Worm (Caenorhabditis elegans) whole organism, mixed stage, embryonic: ENCODE results near the gene F08D12.15.
A peak's percentile ranks its signal among the peaks of the same experiment; 100 is the strongest.

ENCODE experiments used
- M03D4.4 ChIP-seq: sonication (generic microtip); optimal IDR thresholded peaks from 2 replicates; lab custom pipeline; 2017; ENCODE audit warnings: mild to moderate bottlenecking, missing genetic modification characterization, missing compliant biosample characterization
- bed-3 ChIP-seq: fragments of 200-800 bp; sonication (Bioruptor generic); optimal IDR thresholded peaks from 3 replicates; lab custom pipeline; 2018; ENCODE audit warnings: mild to moderate bottlenecking, missing genetic modification characterization, moderate library complexity, missing compliant biosample characterization
- blmp-1 ChIP-seq: fragments of 150-350 bp; optimal IDR thresholded peaks from 2 replicates; lab custom pipeline; 2014; ENCODE audit warnings: missing biosample characterization, missing genetic modification characterization
- ceh-39 ChIP-seq: fragments of 150-350 bp; optimal IDR thresholded peaks from 2 replicates; lab custom pipeline; 2014; ENCODE audit warnings: missing biosample characterization, missing genetic modification characterization
- ceh-43 ChIP-seq: fragments of 200-800 bp; sonication (Bioruptor generic); optimal IDR thresholded peaks from 2 replicates; lab custom pipeline; 2018; ENCODE audit warnings: mild to moderate bottlenecking, missing genetic modification characterization, moderate library complexity, missing compliant biosample characterization
- ceh-83 ChIP-seq: fragments of 200-800 bp; sonication (Bioruptor generic); optimal IDR thresholded peaks from 2 replicates; lab custom pipeline; 2018; ENCODE audit warnings: mild to moderate bottlenecking, missing genetic modification characterization, missing compliant biosample characterization
- ces-1 ChIP-seq: fragments of 150-350 bp; optimal IDR thresholded peaks from 2 replicates; lab custom pipeline; 2014; ENCODE audit warnings: missing biosample characterization, missing genetic modification reagents, missing genetic modification characterization
- cnd-1 ChIP-seq: fragments of 200-800 bp; sonication (Bioruptor generic); optimal IDR thresholded peaks from 2 replicates; lab custom pipeline; 2018; ENCODE audit warnings: mild to moderate bottlenecking, missing genetic modification characterization, missing compliant biosample characterization
- elt-3 ChIP-seq: fragments of 150-350 bp; optimal IDR thresholded peaks from 2 replicates; lab custom pipeline; 2014; ENCODE audit warnings: missing biosample characterization, missing genetic modification characterization
- flh-1 ChIP-seq: fragments of 200-800 bp; sonication (Bioruptor generic); optimal IDR thresholded peaks from 2 replicates; lab custom pipeline; 2018; ENCODE audit warnings: mild to moderate bottlenecking, missing genetic modification characterization, moderate library complexity, missing compliant biosample characterization
- ham-2 ChIP-seq: fragments of 200-800 bp; sonication (Bioruptor generic); optimal IDR thresholded peaks from 2 replicates; lab custom pipeline; 2018; ENCODE audit warnings: mild to moderate bottlenecking, missing genetic modification characterization, missing compliant biosample characterization
- hlh-1 ChIP-seq: fragments of 150-350 bp; optimal IDR thresholded peaks from 2 replicates; lab custom pipeline; 2014; ENCODE audit warnings: missing biosample characterization, missing genetic modification reagents, missing genetic modification characterization
- lin-13 ChIP-seq: fragments of 150-350 bp; optimal IDR thresholded peaks from 2 replicates; lab custom pipeline; 2014; ENCODE audit warnings: missing biosample characterization, missing genetic modification characterization
- lin-32 ChIP-seq: fragments of 200-800 bp; sonication (Bioruptor generic); optimal IDR thresholded peaks from 2 replicates; lab custom pipeline; 2018; ENCODE audit warnings: mild to moderate bottlenecking, missing genetic modification characterization, missing compliant biosample characterization
- mab-5 ChIP-seq: fragments of 150-350 bp; optimal IDR thresholded peaks from 2 replicates; lab custom pipeline; 2014; ENCODE audit warnings: missing biosample characterization, missing genetic modification characterization
- mep-1 ChIP-seq: fragments of 150-350 bp; optimal IDR thresholded peaks from 2 replicates; lab custom pipeline; 2017; ENCODE audit warnings: missing biosample characterization, missing genetic modification reagents, missing genetic modification characterization, inconsistent platforms
- mls-2 ChIP-seq: sonication (generic microtip); optimal IDR thresholded peaks from 2 replicates; lab custom pipeline; 2016; ENCODE audit warnings: mild to moderate bottlenecking, missing genetic modification characterization, moderate library complexity, missing compliant biosample characterization
- nhr-12 ChIP-seq: fragments of 150-350 bp; optimal IDR thresholded peaks from 2 replicates; lab custom pipeline; 2014; ENCODE audit warnings: missing biosample characterization, missing genetic modification characterization
- nhr-2 ChIP-seq: fragments of 150-350 bp; optimal IDR thresholded peaks from 2 replicates; lab custom pipeline; 2014; ENCODE audit warnings: missing biosample characterization, missing genetic modification characterization
- nhr-237 ChIP-seq: fragments of 150-350 bp; optimal IDR thresholded peaks from 2 replicates; lab custom pipeline; 2014; ENCODE audit warnings: missing biosample characterization, missing genetic modification characterization
- nhr-28 ChIP-seq: fragments of 150-350 bp; optimal IDR thresholded peaks from 2 replicates; lab custom pipeline; 2014; ENCODE audit warnings: missing biosample characterization, missing genetic modification characterization
- nhr-76 ChIP-seq: sonication (generic microtip); optimal IDR thresholded peaks from 2 replicates; lab custom pipeline; 2017; ENCODE audit warnings: missing biosample characterization, missing genetic modification characterization
- sem-2 ChIP-seq: fragments of 200-800 bp; sonication (Bioruptor generic); optimal IDR thresholded peaks from 2 replicates; lab custom pipeline; 2018; ENCODE audit warnings: mild to moderate bottlenecking, missing genetic modification characterization, missing compliant biosample characterization
- snpc-4 ChIP-seq: fragments of 150-350 bp; optimal IDR thresholded peaks from 2 replicates; lab custom pipeline; 2014; ENCODE audit warnings: missing biosample characterization, missing genetic modification characterization
- sptf-1 ChIP-seq: sonication (generic microtip); optimal IDR thresholded peaks from 2 replicates; lab custom pipeline; 2017; ENCODE audit warnings: mild to moderate bottlenecking, missing genetic modification characterization, moderate library complexity, missing compliant biosample characterization
- tbx-8 ChIP-seq: fragments of 200-800 bp; sonication (Bioruptor generic); optimal IDR thresholded peaks from 2 replicates; lab custom pipeline; 2018; ENCODE audit warnings: mild to moderate bottlenecking, missing genetic modification characterization, moderate library complexity, missing compliant biosample characterization
- unc-120 ChIP-seq: sonication (generic microtip); optimal IDR thresholded peaks from 2 replicates; lab custom pipeline; 2017; ENCODE audit warnings: missing genetic modification characterization, missing compliant biosample characterization; ENCODE audit not compliant: poor library complexity, severe bottlenecking
- unc-39 ChIP-seq: fragments of 150-350 bp; optimal IDR thresholded peaks from 2 replicates; lab custom pipeline; 2014; ENCODE audit warnings: missing biosample characterization, missing genetic modification characterization
- unc-62 ChIP-seq: fragments of 150-350 bp; optimal IDR thresholded peaks from 2 replicates; lab custom pipeline; 2014; ENCODE audit warnings: missing biosample characterization, missing genetic modification reagents, missing genetic modification characterization
- zip-8 ChIP-seq: fragments of 150-350 bp; optimal IDR thresholded peaks from 2 replicates; lab custom pipeline; 2014; ENCODE audit warnings: missing biosample characterization, missing genetic modification characterization
- ztf-11 ChIP-seq: fragments of 150-350 bp; optimal IDR thresholded peaks from 2 replicates; lab custom pipeline; 2014; ENCODE audit warnings: missing biosample characterization, missing genetic modification characterization

The F08D12.15 gene

DNA sequence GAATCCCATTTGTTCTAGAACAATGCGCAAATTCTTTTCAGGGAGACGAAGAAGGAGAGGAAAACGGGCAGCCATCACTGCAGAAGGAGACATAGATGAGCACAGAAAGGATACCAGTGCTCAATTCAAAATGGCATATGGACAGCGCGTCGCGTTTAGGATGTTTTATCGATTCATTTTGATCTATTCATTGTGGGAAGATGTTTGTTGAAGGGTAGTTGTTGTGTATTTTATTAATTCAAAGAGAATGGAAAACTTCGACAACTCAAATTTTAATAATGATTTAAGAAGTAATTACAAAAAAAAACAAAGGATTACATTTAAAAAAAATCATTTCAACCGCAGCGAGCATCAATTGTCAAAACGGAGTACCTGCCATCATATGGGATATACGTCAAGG lies 5.7 kb downstream of the F08D12.15 start, which contains the start of gene sdz-10:
TSS of gene sdz-10 (minus strand) at position 101 of the 400 bp plus-strand sequence.
- TF ChIP-seq snpc-4 = no peak
- TF ChIP-seq ceh-39 (tag; lab: Kevin White, UChicago) = peak; percentile 18
- TF ChIP-seq ceh-83 (GFP tag; lab: Kevin White, UChicago) = no peak
- TF ChIP-seq ham-2 = no peak
- no peak for TF ChIP-seq ces-1 (GFP tag; lab: Kevin White, UChicago)

ce11 chrII:2773534-2773933 lies 7.1 kb downstream of the F08D12.15 start, which contains the start of gene sdz-9:
Gene sdz-9, minus strand, starts transcription at chrII:2773634.
- TF ChIP-seq lin-32 (no peak), elt-3 (no peak), unc-120 (tag; lab: Kevin White, UChicago) (no peak), mls-2 (no peak), snpc-4 (no peak), nhr-2 (tag; lab: Kevin White, UChicago) (no peak)

DNA sequence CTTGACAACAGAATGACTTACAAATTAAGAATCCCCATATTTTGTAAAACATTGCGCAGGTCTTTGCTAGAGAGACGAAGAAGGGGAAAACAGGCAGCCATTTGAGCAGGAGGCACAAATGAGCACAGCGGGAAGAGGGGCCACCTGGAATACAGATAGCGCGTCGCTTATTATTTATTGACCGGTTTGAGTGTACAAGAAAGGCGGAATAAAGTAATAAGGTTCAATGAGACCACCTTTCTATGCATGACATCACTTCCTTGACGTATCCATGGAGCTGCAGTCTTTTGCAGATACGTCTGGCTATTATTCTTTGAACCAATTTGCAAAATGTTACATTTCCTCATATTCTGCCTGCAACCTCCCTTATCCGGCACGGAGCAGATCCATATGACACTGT lies 8.5 kb downstream of the F08D12.15 start, which contains the start of gene fbxb-111:
TSS of gene fbxb-111 (minus strand) at position 101 of the 400 bp plus-strand sequence.
- TF ChIP-seq tbx-8 (GFP tag; lab: Kevin White, UChicago) (no peak), nhr-2 (tag; lab: Kevin White, UChicago) (no peak), lin-32 (no peak), nhr-12 (tag; lab: Kevin White, UChicago) (no peak), ztf-11 (tag; lab: Kevin White, UChicago) (no peak), mab-5 (tag; lab: Kevin White, UChicago) (no peak), sem-2 (GFP tag; lab: Kevin White, UChicago) (no peak), hlh-1 (no peak), unc-39 (tag; lab: Kevin White, UChicago) (no peak), blmp-1 (tag; lab: Kevin White, UChicago) (no peak), sptf-1 (tag; lab: Kevin White, UChicago) (no peak), mep-1 (no peak), elt-3 (no peak), nhr-237 (tag; lab: Kevin White, UChicago) (no peak), unc-62 (GFP tag; lab: Kevin White, UChicago) (no peak), nhr-28 (tag; lab: Kevin White, UChicago) (no peak), lin-13 (tag; lab: Kevin White, UChicago) (no peak), mls-2 (no peak), ham-2 (no peak), M03D4.4 (no peak)

ce11 chrII:2777846-2778245 lies 11.4 kb downstream of the F08D12.15 start, which contains the start of gene F08D12.4:
Gene F08D12.4, plus strand, starts transcription at chrII:2778146.
- TF ChIP-seq nhr-76 (tag; lab: Kevin White, UChicago) (no peak), bed-3 (GFP tag; lab: Kevin White, UChicago) (no peak), ceh-39 (tag; lab: Kevin White, UChicago) (no peak), ces-1 (GFP tag; lab: Kevin White, UChicago) (no peak), unc-120 (tag; lab: Kevin White, UChicago) (no peak), ceh-83 (GFP tag; lab: Kevin White, UChicago) (no peak), nhr-12 (tag; lab: Kevin White, UChicago) (no peak)

DNA sequence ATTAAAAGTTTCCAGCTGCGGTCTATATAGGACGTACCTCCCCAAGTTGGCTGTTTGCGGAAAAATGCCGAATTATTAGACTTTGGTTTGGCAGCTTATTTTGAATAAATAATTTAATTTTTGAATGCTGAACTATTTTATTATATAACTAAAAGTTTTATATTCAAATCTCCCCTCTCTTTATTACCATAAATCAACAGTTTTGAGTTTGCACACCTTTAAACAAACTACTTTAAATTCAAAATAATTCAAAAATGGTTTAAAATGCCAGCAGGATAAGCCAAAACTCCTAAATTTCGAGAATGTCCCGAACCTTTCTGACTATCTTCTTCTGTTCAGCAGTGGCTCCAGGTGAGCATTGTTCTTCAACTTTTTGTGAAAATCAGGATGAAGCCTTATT lies 12.8 kb downstream of the F08D12.15 start, which contains the start of gene F08D12.3:
TSS of gene F08D12.3 (plus strand) at position 301 of the 400 bp plus-strand sequence.
- TF ChIP-seq nhr-12 (tag; lab: Kevin White, UChicago) = no peak
- no peak for TF ChIP-seq mep-1
- no peak for TF ChIP-seq ztf-11 (tag; lab: Kevin White, UChicago)
- no peak for TF ChIP-seq ham-2
- TF ChIP-seq blmp-1 (tag; lab: Kevin White, UChicago) = no peak
- TF ChIP-seq nhr-76 (tag; lab: Kevin White, UChicago) = no peak
- TF ChIP-seq ceh-39 (tag; lab: Kevin White, UChicago) = no peak
- no peak for TF ChIP-seq ceh-43
- no peak for TF ChIP-seq cnd-1 (tag; lab: Kevin White, UChicago)
- no peak for TF ChIP-seq hlh-1
- TF ChIP-seq unc-39 (tag; lab: Kevin White, UChicago) = no peak
- TF ChIP-seq elt-3 = no peak
- TF ChIP-seq lin-13 (tag; lab: Kevin White, UChicago) = no peak
- no peak for TF ChIP-seq unc-62 (GFP tag; lab: Kevin White, UChicago)
- TF ChIP-seq mab-5 (tag; lab: Kevin White, UChicago) = no peak
- TF ChIP-seq nhr-2 (tag; lab: Kevin White, UChicago) = no peak

ce11 chrII:2780804-2781203 lies 14.4 kb downstream of the F08D12.15 start:
- no peak for TF ChIP-seq nhr-12 (tag; lab: Kevin White, UChicago)
- no peak for TF ChIP-seq mep-1
- no peak for TF ChIP-seq ztf-11 (tag; lab: Kevin White, UChicago)
- no peak for TF ChIP-seq flh-1
- no peak for TF ChIP-seq M03D4.4
- no peak for TF ChIP-seq zip-8 (tag; lab: Kevin White, UChicago)
- no peak for TF ChIP-seq elt-3
- TF ChIP-seq sptf-1 (tag; lab: Kevin White, UChicago) = no peak
